Worm (Caenorhabditis elegans): ENCODE measurements around the gene eif-1.

DNA sequence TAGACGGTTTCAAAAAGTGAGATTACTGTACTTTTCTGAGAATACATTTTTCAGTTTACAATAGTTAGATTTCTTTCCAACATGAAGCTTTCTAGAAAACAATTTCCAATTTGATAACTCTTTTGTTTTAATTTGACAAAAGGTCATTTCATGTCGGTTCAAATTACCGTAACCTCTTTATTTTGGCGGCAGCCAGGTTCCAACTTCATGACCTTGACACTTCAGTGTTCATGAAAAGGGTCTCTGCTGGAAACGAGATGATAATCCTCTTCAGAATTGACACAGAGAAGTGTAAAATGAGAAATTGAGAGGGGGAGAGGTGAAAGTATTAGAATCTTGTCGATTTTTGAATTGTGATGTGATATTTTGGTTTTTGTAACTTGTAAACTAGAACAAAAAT is 28.1 kb upstream of the eif-1 start:
- TF ChIP-seq lin-13 (GFP tag; optimal IDR thresholded peaks at IDR 0.05) (no peak), blmp-1 (tag; optimal IDR thresholded peaks at IDR 0.05; ENCODE audit: insufficient read depth) (peak; percentile 39), mdl-1 (tag; optimal IDR thresholded peaks at IDR 0.05) (no peak), nhr-77 (tag; optimal IDR thresholded peaks at IDR 0.05) (no peak), unc-62 (GFP tag; optimal IDR thresholded peaks at IDR 0.05) (no peak), fos-1 (tag; optimal IDR thresholded peaks at IDR 0.05) (no peak), ZK546.5 (tag; optimal IDR thresholded peaks at IDR 0.05) (no peak), nhr-237 (tag; optimal IDR thresholded peaks at IDR 0.05) (no peak), R02D3.7 (tag; optimal IDR thresholded peaks at IDR 0.05) (no peak), lin-39 (tag; optimal IDR thresholded peaks at IDR 0.05) (no peak), nhr-12 (tag; optimal IDR thresholded peaks at IDR 0.05) (no peak), sma-9 (GFP tag; optimal IDR thresholded peaks at IDR 0.05) (no peak), sma-9 (tag; optimal IDR thresholded peaks at IDR 0.05) (no peak), nhr-11 (tag; optimal IDR thresholded peaks at IDR 0.05) (no peak), nhr-129 (tag; optimal IDR thresholded peaks at IDR 0.05) (no peak)
